Fruit fly (Drosophila melanogaster) whole organism, adult: ENCODE data around the gene SuUR.

Experiments used
- CG11617 ChIP-seq: fragments of 200-800 bp; sonication (Bioruptor generic); optimal IDR thresholded peaks from 2 replicates; lab custom pipeline; 2017; ENCODE audit warnings: mild to moderate bottlenecking, missing biosample characterization, missing genetic modification reagents, missing genetic modification characterization
- CG12768 ChIP-seq: fragments of 200-800 bp; sonication (Bioruptor generic); optimal IDR thresholded peaks from 2 replicates; lab custom pipeline; 2017; ENCODE audit warnings: missing biosample characterization, missing genetic modification characterization, mild to moderate bottlenecking, moderate library complexity, missing genetic modification reagents
- CG14711 ChIP-seq: fragments of 200-800 bp; sonication (Bioruptor generic); optimal IDR thresholded peaks from 2 replicates; lab custom pipeline; 2018; ENCODE audit warnings: missing biosample characterization, mild to moderate bottlenecking, missing genetic modification characterization, moderate library complexity
- CG1620 ChIP-seq: fragments of 200-800 bp; sonication (Bioruptor generic); optimal IDR thresholded peaks from 2 replicates; lab custom pipeline; 2016; ENCODE audit warnings: missing biosample characterization, missing genetic modification characterization
- CG33017 ChIP-seq: fragments of 200-800 bp; sonication (Bioruptor generic); optimal IDR thresholded peaks from 2 replicates; lab custom pipeline; 2018; ENCODE audit warnings: missing biosample characterization, mild to moderate bottlenecking, missing genetic modification characterization, moderate library complexity
- CG5204 ChIP-seq: fragments of 200-800 bp; sonication (Bioruptor generic); optimal IDR thresholded peaks from 2 replicates; lab custom pipeline; 2016; ENCODE audit warnings: missing biosample characterization, missing genetic modification characterization
- CG7045 ChIP-seq: fragments of 200-800 bp; sonication (Bioruptor generic); optimal IDR thresholded peaks from 2 replicates; lab custom pipeline; 2017; ENCODE audit warnings: missing biosample characterization, mild to moderate bottlenecking, missing genetic modification characterization
- CG7101 ChIP-seq: fragments of 200-800 bp; sonication (Bioruptor generic); optimal IDR thresholded peaks from 2 replicates; lab custom pipeline; 2018; ENCODE audit warnings: missing biosample characterization, mild to moderate bottlenecking, missing genetic modification characterization, moderate library complexity
- Clk ChIP-seq: fragments of 200-800 bp; sonication (Bioruptor generic); optimal IDR thresholded peaks from 2 replicates; lab custom pipeline; 2017; ENCODE audit warnings: missing biosample characterization, missing genetic modification characterization
- Crg-1 ChIP-seq: fragments of 200-800 bp; sonication (Bioruptor generic); optimal IDR thresholded peaks from 2 replicates; lab custom pipeline; 2016; ENCODE audit warnings: missing biosample characterization, missing genetic modification characterization
- Hr96 ChIP-seq: fragments of 200-800 bp; sonication (Bioruptor generic); optimal IDR thresholded peaks from 2 replicates; lab custom pipeline; 2016; ENCODE audit warnings: missing biosample characterization, missing genetic modification characterization
- Mnt ChIP-seq: fragments of 200-800 bp; sonication (Bioruptor generic); optimal IDR thresholded peaks from 2 replicates; lab custom pipeline; 2016; ENCODE audit warnings: missing biosample characterization, mild to moderate bottlenecking, missing genetic modification characterization
- bab1 ChIP-seq: fragments of 200-800 bp; sonication (Bioruptor generic); optimal IDR thresholded peaks from 3 replicates; lab custom pipeline; 2019; ENCODE audit warnings: missing biosample characterization, mild to moderate bottlenecking, missing genetic modification characterization, moderate library complexity
- cic ChIP-seq: fragments of 200-800 bp; sonication (Bioruptor generic); optimal IDR thresholded peaks from 2 replicates; lab custom pipeline; 2017; ENCODE audit warnings: missing biosample characterization, mild to moderate bottlenecking, missing genetic modification characterization, moderate library complexity
- cnc ChIP-seq, 2 experiments: fragments of >200 bp; optimal IDR thresholded peaks; 2 replicates each; lab custom pipeline; 2017
- kay ChIP-seq: fragments of 200-800 bp; sonication (Bioruptor generic); peaks from one replicate; lab custom pipeline; 2016; ENCODE audit warnings: missing biosample characterization, missing genetic modification characterization, borderline replicate concordance
- ovo ChIP-seq: fragments of 200-800 bp; sonication (Bioruptor generic); optimal IDR thresholded peaks from 2 replicates; lab custom pipeline; 2016; ENCODE audit warnings: missing biosample characterization, missing genetic modification characterization
- pad ChIP-seq: fragments of 200-800 bp; sonication (Bioruptor generic); optimal IDR thresholded peaks from 3 replicates; lab custom pipeline; 2017; ENCODE audit warnings: missing biosample characterization, missing genetic modification characterization, mild to moderate bottlenecking, moderate library complexity, missing genetic modification reagents
- tj ChIP-seq: fragments of 200-800 bp; sonication (Bioruptor generic); optimal IDR thresholded peaks from 3 replicates; lab custom pipeline; 2017; ENCODE audit warnings: missing biosample characterization, mild to moderate bottlenecking, missing genetic modification characterization, moderate library complexity
- toe ChIP-seq: fragments of 200-800 bp; sonication (Bioruptor generic); optimal IDR thresholded peaks from 2 replicates; lab custom pipeline; 2016; ENCODE audit warnings: missing biosample characterization, missing genetic modification characterization

SuUR gene

DNA sequence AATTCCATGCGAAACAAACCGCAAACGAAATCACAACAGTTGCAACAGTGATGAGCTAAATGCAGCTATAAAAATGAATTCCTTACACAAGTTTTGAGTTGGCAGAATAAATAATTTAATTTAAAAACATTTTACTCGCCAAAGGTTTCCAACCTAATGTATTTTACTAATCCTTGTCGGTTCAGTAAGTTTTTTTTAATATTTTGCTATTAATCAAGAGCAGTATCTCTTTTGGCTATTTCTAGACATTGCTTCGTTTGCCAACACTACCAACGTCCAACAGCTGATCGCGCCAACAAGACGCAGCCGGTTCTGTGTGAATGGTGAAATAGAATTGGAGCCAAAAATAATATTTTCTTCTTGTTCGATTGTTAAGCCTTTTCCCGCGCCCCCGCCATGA is at the start of gene SuUR, which contains the start of the genes CG32075 and CG45101:
Gene SuUR (plus strand): TSS at position 303 of the 400 bp plus-strand sequence.
Gene CG32075 (minus strand): TSS at position 253 of the 400 bp plus-strand sequence.
Gene CG45101 (plus strand): TSS at position 303 of the 400 bp plus-strand sequence.
- TF ChIP-seq CG5204 (GFP tag; lab: Kevin White, UChicago) (no peak), pad (GFP tag; lab: Kevin White, UChicago) (peak; percentile 80), CG33017 (tag; lab: Kevin White, UChicago) (peak; percentile 70), CG12768 (GFP tag; lab: Kevin White, UChicago) (peak; percentile 85), bab1 (GFP tag; lab: Kevin White, UChicago) (peak; percentile 90), tj (GFP tag; lab: Kevin White, UChicago) (peak; percentile 71), Hr96 (no peak), Crg-1 (GFP tag; lab: Kevin White, UChicago) (peak; percentile 92), Mnt (peak; percentile 89), kay (no peak), cic (no peak), ovo (GFP tag; lab: Kevin White, UChicago) (peak; percentile 59), cnc (optimal IDR thresholded peaks at IDR 0.05; lab: Kevin White, UChicago) (no peak), CG1620 (peak; percentile 96), CG7045 (peak; percentile 71), Clk (peak; percentile 82), CG11617 (GFP tag; lab: Kevin White, UChicago) (peak; percentile 85), toe (GFP tag; lab: Kevin White, UChicago) (peak; percentile 91), CG7101 (peak; percentile 87), CG14711 (tag; lab: Kevin White, UChicago) (peak; percentile 76)

DNA sequence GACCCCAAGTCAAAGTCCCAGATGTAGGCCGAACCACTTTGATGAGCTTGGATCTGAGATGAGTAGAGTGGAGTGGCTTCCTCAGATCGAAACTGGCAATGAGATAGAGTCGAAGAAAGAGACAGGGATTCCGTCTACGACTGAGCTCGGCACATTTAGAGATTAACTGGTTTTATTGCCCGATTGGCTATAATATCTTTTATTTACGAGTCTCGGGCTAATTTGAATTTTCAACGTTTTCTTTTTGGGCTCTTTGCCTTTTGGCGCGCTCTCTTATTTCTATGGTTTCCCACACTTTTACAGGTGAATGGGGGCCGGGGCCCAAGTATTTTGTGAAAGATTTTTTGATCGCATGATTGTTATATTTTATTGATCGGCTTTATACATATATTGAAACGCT is 49.6 kb upstream of the SuUR start:
- TF ChIP-seq cnc (optimal IDR thresholded peaks at IDR 0.05; lab: Kevin White, UChicago) (no peak), CG1620 (no peak), Mnt (no peak), CG7045 (no peak), toe (GFP tag; lab: Kevin White, UChicago) (no peak), CG5204 (GFP tag; lab: Kevin White, UChicago) (no peak), CG11617 (GFP tag; lab: Kevin White, UChicago) (no peak), Crg-1 (GFP tag; lab: Kevin White, UChicago) (no peak), CG12768 (GFP tag; lab: Kevin White, UChicago) (no peak), ovo (GFP tag; lab: Kevin White, UChicago) (no peak)

DNA sequence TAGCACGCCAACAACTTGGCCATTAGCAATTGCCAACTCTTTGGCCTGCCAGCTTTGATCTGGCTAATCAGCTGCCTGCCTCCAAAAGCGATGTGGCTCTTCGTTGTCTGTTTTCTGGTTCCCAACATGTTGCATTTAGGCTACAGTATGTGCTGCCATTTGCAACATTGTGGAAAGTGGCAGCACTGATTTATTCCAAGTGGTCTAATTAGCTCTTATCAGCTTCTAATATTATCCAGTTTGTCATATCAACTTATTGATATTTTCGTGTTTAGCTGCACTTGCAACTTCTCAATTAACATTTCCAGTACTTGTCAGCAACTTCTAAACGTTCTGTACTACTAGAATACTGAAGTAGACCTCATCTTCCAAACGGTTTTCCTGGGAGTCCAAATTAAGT is 44.7 kb upstream of the SuUR start:
- TF ChIP-seq Clk (no peak), CG11617 (GFP tag; lab: Kevin White, UChicago) (no peak), ovo (GFP tag; lab: Kevin White, UChicago) (no peak), CG7045 (no peak), cic (no peak)

DNA sequence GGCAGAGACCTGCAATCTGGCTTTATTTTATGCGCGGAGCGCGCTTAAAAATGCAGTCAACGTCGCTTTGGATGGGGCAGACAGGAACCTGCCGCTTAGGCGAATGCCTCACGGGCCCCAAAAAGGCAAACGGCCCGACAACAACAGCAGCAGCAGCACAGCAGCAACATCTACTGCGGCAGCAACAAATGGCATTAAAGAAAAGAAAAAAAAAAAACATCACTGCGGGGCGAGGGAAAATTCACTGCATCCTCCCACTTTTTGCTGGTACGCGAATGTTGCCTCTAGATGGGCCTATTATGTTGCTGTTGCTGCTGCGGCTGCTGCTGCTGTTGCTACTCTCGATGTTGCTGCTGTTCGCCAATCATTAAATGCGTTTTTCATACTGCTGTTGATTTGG is 42.8 kb upstream of the SuUR start:
- TF ChIP-seq Mnt (no peak), Hr96 (no peak), kay (no peak), CG11617 (GFP tag; lab: Kevin White, UChicago) (no peak)

DNA sequence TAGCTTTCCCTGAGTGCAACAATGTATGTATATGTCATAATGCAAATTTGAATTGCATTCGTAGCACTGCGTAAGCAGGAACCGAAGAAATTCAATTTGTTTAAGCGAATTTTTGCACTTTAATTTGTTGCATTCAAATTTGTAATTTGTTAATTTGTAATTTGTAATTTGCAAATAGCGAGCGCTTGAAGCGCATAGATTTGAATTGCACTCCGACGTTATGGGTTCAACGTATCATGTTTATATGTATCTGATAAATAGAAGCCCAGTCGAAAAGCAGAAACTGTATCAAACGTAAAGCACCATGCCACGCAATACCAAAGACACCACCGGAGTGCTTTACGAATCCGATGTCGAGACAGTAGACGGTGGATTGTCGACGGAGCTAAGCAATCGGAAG is 41.6 kb upstream of the SuUR start, which contains the start of gene Fad2:
Gene Fad2 (plus strand): TSS at position 301 of the 400 bp plus-strand sequence.
- TF ChIP-seq bab1 (GFP tag; lab: Kevin White, UChicago) (no peak), CG14711 (tag; lab: Kevin White, UChicago) (no peak), CG1620 (no peak)

DNA sequence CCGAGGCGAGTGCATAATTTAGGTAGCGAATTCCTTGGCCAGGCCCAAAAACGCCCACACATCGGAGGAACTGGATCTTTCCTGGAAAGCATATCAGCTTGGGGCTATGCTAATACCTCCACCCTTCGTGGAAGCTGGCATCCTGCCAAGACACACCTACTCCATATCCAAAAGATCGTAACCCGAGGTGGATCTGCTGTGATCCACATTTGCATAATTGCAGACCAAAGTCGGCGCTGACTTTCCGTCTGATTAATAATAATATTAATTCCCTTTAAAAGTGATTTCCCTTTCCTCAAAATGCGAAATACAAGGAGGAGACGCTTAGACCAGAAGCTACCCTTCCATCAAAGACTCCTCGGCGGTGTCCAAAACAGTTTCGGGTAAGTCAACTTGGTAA is 39.5 kb upstream of the SuUR start, which contains the start of gene CG32079:
Gene CG32079 (plus strand): TSS at position 301 of the 400 bp plus-strand sequence.
- no peak for TF ChIP-seq tj (GFP tag; lab: Kevin White, UChicago)
- no peak for TF ChIP-seq bab1 (GFP tag; lab: Kevin White, UChicago)
- no peak for TF ChIP-seq CG7045
- no peak for TF ChIP-seq CG14711 (tag; lab: Kevin White, UChicago)
- no peak for TF ChIP-seq CG7101
- TF ChIP-seq CG5204 (GFP tag; lab: Kevin White, UChicago) = no peak
- TF ChIP-seq pad (GFP tag; lab: Kevin White, UChicago) = no peak
- TF ChIP-seq CG33017 (tag; lab: Kevin White, UChicago) = no peak
- TF ChIP-seq Mnt = no peak
- no peak for TF ChIP-seq CG12768 (GFP tag; lab: Kevin White, UChicago)
- no peak for TF ChIP-seq ovo (GFP tag; lab: Kevin White, UChicago)
- TF ChIP-seq toe (GFP tag; lab: Kevin White, UChicago) = no peak
- no peak for TF ChIP-seq CG11617 (GFP tag; lab: Kevin White, UChicago)
- TF ChIP-seq Clk = no peak
- no peak for TF ChIP-seq cnc (optimal IDR thresholded peaks at IDR 0.05; lab: Kevin White, UChicago)
- no peak for TF ChIP-seq cic
- no peak for TF ChIP-seq CG1620
- no peak for TF ChIP-seq kay
- TF ChIP-seq Crg-1 (GFP tag; lab: Kevin White, UChicago) = no peak

DNA sequence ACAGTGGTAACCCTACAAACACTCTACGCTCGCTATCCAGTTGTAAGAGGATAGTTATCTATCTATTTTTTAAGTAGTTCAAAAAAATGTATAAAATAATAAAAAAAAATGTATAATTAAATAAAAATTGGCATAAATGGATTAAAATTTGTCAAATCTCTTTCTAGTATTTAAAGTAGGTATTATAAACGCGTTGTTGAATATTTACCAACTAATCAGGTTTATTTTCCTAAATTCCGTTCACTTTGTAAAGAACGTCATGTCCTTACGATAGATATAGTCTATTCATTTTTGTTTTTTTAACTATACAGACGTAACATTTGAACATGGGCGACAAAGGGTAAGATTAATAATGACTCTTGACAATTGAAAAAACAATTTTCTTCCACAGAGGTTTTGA is 37.5 kb upstream of the SuUR start, which contains the start of gene CG32081:
Gene CG32081 (plus strand): TSS at position 301 of the 400 bp plus-strand sequence.
- no peak for TF ChIP-seq CG1620
- TF ChIP-seq CG11617 (GFP tag; lab: Kevin White, UChicago) = no peak
- no peak for TF ChIP-seq ovo (GFP tag; lab: Kevin White, UChicago)
